Worm (Caenorhabditis elegans) whole organism, L1 larva: ENCODE data around the gene sre-1.

Experiments
- C16A3.4 ChIP-seq: fragments of 150-350 bp; optimal IDR thresholded peaks from 2 replicates; lab custom pipeline; 2014; ENCODE audit warnings: missing biosample characterization, missing genetic modification characterization
- ces-1 ChIP-seq: fragments of 150-350 bp; optimal IDR thresholded peaks from 2 replicates; lab custom pipeline; 2014; ENCODE audit warnings: missing biosample characterization, missing genetic modification reagents, missing genetic modification characterization
- hlh-4 ChIP-seq: sonication (generic microtip); optimal IDR thresholded peaks from 2 replicates; lab custom pipeline; 2016; ENCODE audit warnings: mild to moderate bottlenecking, missing genetic modification characterization, missing compliant biosample characterization
- lin-13 ChIP-seq: fragments of 150-350 bp; optimal IDR thresholded peaks from 2 replicates; lab custom pipeline; 2014; ENCODE audit warnings: missing biosample characterization, missing genetic modification reagents, missing genetic modification characterization
- mdl-1 ChIP-seq, 2 experiments: fragments of 150-350 bp; optimal IDR thresholded peaks; 2 replicates each; lab custom pipeline; 2014 to 2017; ENCODE audit warnings: missing biosample characterization in 2 of 2, missing genetic modification characterization in 2 of 2, inconsistent platforms in 1 of 2
- mep-1 ChIP-seq: fragments of 150-350 bp; optimal IDR thresholded peaks from 2 replicates; lab custom pipeline; 2014; ENCODE audit warnings: missing biosample characterization, missing genetic modification characterization
- nhr-77 ChIP-seq: fragments of 150-350 bp; optimal IDR thresholded peaks from 2 replicates; lab custom pipeline; 2014; ENCODE audit warnings: missing biosample characterization, missing genetic modification characterization
- pqm-1 ChIP-seq: sonication (generic microtip); optimal IDR thresholded peaks from 3 replicates; lab custom pipeline; 2017; ENCODE audit warnings: missing biosample characterization, missing genetic modification characterization
- rnt-1 ChIP-seq: sonication (generic microtip); optimal IDR thresholded peaks from 2 replicates; lab custom pipeline; 2016; ENCODE audit warnings: mild to moderate bottlenecking, missing genetic modification characterization, moderate library complexity, missing compliant biosample characterization
- skn-1 ChIP-seq: fragments of 150-350 bp; optimal IDR thresholded peaks from 2 replicates; lab custom pipeline; 2014; ENCODE audit warnings: missing biosample characterization, missing genetic modification characterization
- snpc-4 ChIP-seq: fragments of 150-350 bp; optimal IDR thresholded peaks from 2 replicates; lab custom pipeline; 2014; ENCODE audit warnings: missing biosample characterization, missing genetic modification characterization
- unc-62 ChIP-seq: fragments of 150-350 bp; optimal IDR thresholded peaks from 2 replicates; lab custom pipeline; 2014; ENCODE audit warnings: missing biosample characterization, missing genetic modification reagents, missing genetic modification characterization
- unc-86 ChIP-seq: sonication (generic microtip); optimal IDR thresholded peaks from 2 replicates; lab custom pipeline; 2016; ENCODE audit warnings: missing genetic modification characterization, missing compliant biosample characterization
- ztf-11 ChIP-seq, 2 experiments: sonication (generic microtip); optimal IDR thresholded peaks; 2 replicates each; lab custom pipeline; 2016 to 2017; ENCODE audit warnings: missing genetic modification characterization in 2 of 2, missing biosample characterization in 1 of 2, missing compliant biosample characterization in 1 of 2

ce11 chrII:7716112-7716511 lies 6.6 kb downstream of the sre-1 start:
- TF ChIP-seq C16A3.4 (tag; lab: Kevin White, UChicago) (no peak), nhr-77 (tag; lab: Kevin White, UChicago) (no peak), mdl-1 (tag; optimal IDR thresholded peaks at IDR 0.05; lab: Kevin White, UChicago) (no peak), unc-62 (GFP tag; lab: Kevin White, UChicago) (no peak), unc-86 (peak; percentile 23), mep-1 (tag; lab: Kevin White, UChicago) (peak; percentile 10), pqm-1 (no peak), ces-1 (GFP tag; lab: Kevin White, UChicago) (no peak), snpc-4 (no peak), lin-13 (GFP tag; lab: Kevin White, UChicago) (no peak), rnt-1 (no peak), ztf-11 (tag; optimal IDR thresholded peaks at IDR 0.05; lab: Kevin White, UChicago) (no peak), hlh-4 (tag; lab: Kevin White, UChicago) (no peak), skn-1 (tag; lab: Kevin White, UChicago) (no peak)
